Fruit fly (Drosophila melanogaster): Measurements from ENCODE around the gene Gen.

Gene Gen

dm6 chr3L:5127609-5128008 lies 24.6 kb downstream of the Gen start:
- TF ChIP-seq sage (GFP tag; optimal IDR thresholded peaks at IDR 0.05) = no peak
- TF ChIP-seq CrebA (GFP tag; optimal IDR thresholded peaks at IDR 0.05; ENCODE audit: borderline replicate concordance) = no peak
- TF ChIP-seq Hnf4 (GFP tag; optimal IDR thresholded peaks at IDR 0.05) = no peak
- TF ChIP-seq dmrt93B (GFP tag; optimal IDR thresholded peaks at IDR 0.05) = no peak
- no peak for TF ChIP-seq lola (GFP tag; optimal IDR thresholded peaks at IDR 0.05)
- no peak for TF ChIP-seq tai (GFP tag; optimal IDR thresholded peaks at IDR 0.05)
- TF ChIP-seq usp (GFP tag; optimal IDR thresholded peaks at IDR 0.05) = no peak
- TF ChIP-seq pan (optimal IDR thresholded peaks at IDR 0.05) = no peak
- no peak for TF ChIP-seq fru (GFP tag; optimal IDR thresholded peaks at IDR 0.05)
- no peak for TF ChIP-seq Myc (optimal IDR thresholded peaks at IDR 0.05)
- no peak for TF ChIP-seq Abd-B (GFP tag; optimal IDR thresholded peaks at IDR 0.05)
- TF ChIP-seq sv (GFP tag; optimal IDR thresholded peaks at IDR 0.05) = no peak
- no peak for TF ChIP-seq Hr83 (GFP tag; optimal IDR thresholded peaks at IDR 0.05; ENCODE audit: poor library complexity, severe bottlenecking)
- no peak for TF ChIP-seq ey (GFP tag; optimal IDR thresholded peaks at IDR 0.05)
- TF ChIP-seq h (GFP tag; optimal IDR thresholded peaks at IDR 0.05) = no peak

dm6 chr3L:5125202-5125601 lies 27.0 kb downstream of the Gen start:
- TF ChIP-seq Hnf4 (GFP tag; optimal IDR thresholded peaks at IDR 0.05) (no peak), Myc (optimal IDR thresholded peaks at IDR 0.05) (no peak), N (GFP tag; optimal IDR thresholded peaks at IDR 0.05) (no peak), h (GFP tag; optimal IDR thresholded peaks at IDR 0.05) (no peak), Rel (GFP tag; optimal IDR thresholded peaks at IDR 0.05) (no peak), Rel (tag; optimal IDR thresholded peaks at IDR 0.05) (no peak), jim (GFP tag; optimal IDR thresholded peaks at IDR 0.05) (no peak), Jra (GFP tag; optimal IDR thresholded peaks at IDR 0.05) (no peak), pan (optimal IDR thresholded peaks at IDR 0.05) (no peak), OdsH (GFP tag; optimal IDR thresholded peaks at IDR 0.05) (no peak), usp (GFP tag; optimal IDR thresholded peaks at IDR 0.05) (no peak), foxo (GFP tag; optimal IDR thresholded peaks at IDR 0.05) (no peak), CG32264 (GFP tag; optimal IDR thresholded peaks at IDR 0.05) (no peak), GATAd (GFP tag; optimal IDR thresholded peaks at IDR 0.05) (no peak), fru (GFP tag; optimal IDR thresholded peaks at IDR 0.05) (no peak), rgr (GFP tag; optimal IDR thresholded peaks at IDR 0.05) (no peak), dl (GFP tag; optimal IDR thresholded peaks at IDR 0.05; ENCODE audit: insufficient read depth in 1 of 2, partially characterized antibody in 2 of 2) (no peak), woc (GFP tag; optimal IDR thresholded peaks at IDR 0.05) (no peak), dsf (GFP tag; optimal IDR thresholded peaks at IDR 0.05; ENCODE audit: borderline replicate concordance) (no peak), CG9705 (GFP tag; optimal IDR thresholded peaks at IDR 0.05) (no peak), brk (GFP tag; optimal IDR thresholded peaks at IDR 0.05) (no peak)

DNA sequence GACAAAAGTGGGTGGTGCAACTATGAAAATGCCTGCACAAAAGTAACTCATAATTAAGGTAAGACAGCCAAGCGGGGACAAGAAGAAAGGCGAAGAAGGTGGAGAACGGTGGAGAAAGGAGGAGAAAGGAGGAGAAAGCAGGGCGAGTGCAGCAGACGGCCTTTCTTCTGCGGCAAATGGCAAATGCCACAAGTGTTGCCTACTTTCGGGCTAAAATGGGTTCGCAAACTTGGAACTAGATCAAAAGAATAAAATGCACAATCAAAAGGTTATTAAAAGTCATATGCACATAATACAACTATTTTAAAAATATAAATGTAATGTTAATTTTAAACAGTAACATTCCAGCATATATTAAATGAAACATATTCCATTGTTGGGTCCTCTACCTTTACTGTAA lies 50.1 kb downstream of the Gen start:
- TF ChIP-seq sv (GFP tag; optimal IDR thresholded peaks at IDR 0.05) (no peak), dl (GFP tag; optimal IDR thresholded peaks at IDR 0.05; ENCODE audit: insufficient read depth in 1 of 2, partially characterized antibody in 2 of 2) (no peak), OdsH (GFP tag; optimal IDR thresholded peaks at IDR 0.05) (no peak), Hr78 (GFP tag; optimal IDR thresholded peaks at IDR 0.05) (no peak), N (GFP tag; optimal IDR thresholded peaks at IDR 0.05) (no peak), br (GFP tag; optimal IDR thresholded peaks at IDR 0.05) (no peak), woc (GFP tag; optimal IDR thresholded peaks at IDR 0.05) (no peak), brk (GFP tag; optimal IDR thresholded peaks at IDR 0.05) (no peak), dsf (GFP tag; optimal IDR thresholded peaks at IDR 0.05; ENCODE audit: borderline replicate concordance) (no peak), foxo (GFP tag; optimal IDR thresholded peaks at IDR 0.05) (no peak), Hnf4 (GFP tag; optimal IDR thresholded peaks at IDR 0.05) (no peak), Dif (GFP tag; optimal IDR thresholded peaks at IDR 0.05; ENCODE audit: partially characterized antibody) (no peak), h (GFP tag; optimal IDR thresholded peaks at IDR 0.05) (no peak), CrebA (GFP tag; optimal IDR thresholded peaks at IDR 0.05; ENCODE audit: borderline replicate concordance) (no peak), Myc (optimal IDR thresholded peaks at IDR 0.05) (no peak), ey (GFP tag; optimal IDR thresholded peaks at IDR 0.05) (no peak), tai (GFP tag; optimal IDR thresholded peaks at IDR 0.05) (no peak), Sp1 (GFP tag; optimal IDR thresholded peaks at IDR 0.05) (no peak)
